Worm (Caenorhabditis elegans) whole organism, L4 larva: ENCODE results near the gene spt-5.

ENCODE experiments used
- D1046.2 ChIP-seq: fragments of 200-800 bp; sonication (Bioruptor generic); IDR thresholded peaks from 2 replicates; pipeline ENCODE4 v1.3.6; 2022; ENCODE audit warnings: missing genetic modification characterization, missing compliant biosample characterization
- F44E2.7 ChIP-seq: fragments of 200-800 bp; sonication (Bioruptor generic); IDR thresholded peaks from 2 replicates; pipeline ENCODE4 v2.1.2; 2022; ENCODE audit warnings: missing genetic modification characterization, missing compliant biosample characterization
- R02D3.7 ChIP-seq: fragments of 150-350 bp; sonication (generic microtip); optimal IDR thresholded peaks from 3 replicates; lab custom pipeline; 2014; ENCODE audit warnings: missing biosample characterization, missing genetic modification characterization
- T20F7.1 ChIP-seq: fragments of 200-800 bp; sonication (Bioruptor generic); optimal IDR thresholded peaks from 2 replicates; lab custom pipeline; 2018; ENCODE audit warnings: mild to moderate bottlenecking, missing genetic modification characterization, missing compliant biosample characterization
- T26A8.4 ChIP-seq: fragments of 200-800 bp; sonication (Bioruptor generic); IDR thresholded peaks from 2 replicates; pipeline ENCODE4 v1.3.6; 2022; ENCODE audit warnings: missing genetic modification characterization, missing compliant biosample characterization
- Y105C5A.15 ChIP-seq: fragments of 200-800 bp; sonication (Bioruptor generic); IDR thresholded peaks from 2 replicates; pipeline ENCODE4 v1.3.6; 2022; ENCODE audit warnings: missing genetic modification characterization, missing compliant biosample characterization
- Y5F2A.4 ChIP-seq: fragments of 200-800 bp; sonication (Bioruptor generic); optimal IDR thresholded peaks from 2 replicates; lab custom pipeline; 2018; ENCODE audit warnings: mild to moderate bottlenecking, missing genetic modification characterization, missing compliant biosample characterization
- aha-1 ChIP-seq: fragments of 150-350 bp; peaks from one replicate; lab custom pipeline; 2014; ENCODE audit warnings: missing biosample characterization, missing genetic modification characterization
- aly-2 ChIP-seq: sonication (generic microtip); optimal IDR thresholded peaks from 2 replicates; lab custom pipeline; 2018; ENCODE audit warnings: missing biosample characterization, missing genetic modification characterization
- ceh-44 ChIP-seq: fragments of 200-800 bp; sonication (Bioruptor generic); IDR thresholded peaks from 2 replicates; pipeline ENCODE4 v1.3.6; 2022; ENCODE audit warnings: missing genetic modification reagents, missing genetic modification characterization, missing compliant biosample characterization
- ceh-62 ChIP-seq: sonication (generic microtip); optimal IDR thresholded peaks from 2 replicates; lab custom pipeline; 2017; ENCODE audit warnings: missing biosample characterization, missing genetic modification characterization
- ceh-82 ChIP-seq: sonication (generic microtip); optimal IDR thresholded peaks from 2 replicates; lab custom pipeline; 2017; ENCODE audit warnings: missing biosample characterization, missing genetic modification characterization
- dmd-6 ChIP-seq: fragments of 200-800 bp; sonication (Bioruptor generic); IDR thresholded peaks from 2 replicates; pipeline ENCODE4 v1.3.6; 2022; ENCODE audit warnings: missing genetic modification reagents, missing genetic modification characterization, missing compliant biosample characterization
- dmd-9 ChIP-seq: fragments of 200-800 bp; sonication (Bioruptor generic); IDR thresholded peaks from 2 replicates; pipeline ENCODE4 v1.3.6; 2022; ENCODE audit warnings: missing genetic modification reagents, missing genetic modification characterization, missing compliant biosample characterization
- dpl-1 ChIP-seq: fragments of 150-350 bp; optimal IDR thresholded peaks from 2 replicates; lab custom pipeline; 2014; ENCODE audit warnings: missing biosample characterization, missing genetic modification reagents, missing genetic modification characterization
- egl-43 ChIP-seq: fragments of 200-800 bp; sonication (Bioruptor generic); IDR thresholded peaks from 2 replicates; pipeline ENCODE4 v1.3.6; 2022; ENCODE audit warnings: missing genetic modification reagents, missing genetic modification characterization, missing compliant biosample characterization
- fkh-10 ChIP-seq: fragments of 150-350 bp; optimal IDR thresholded peaks from 2 replicates; lab custom pipeline; 2014; ENCODE audit warnings: missing biosample characterization, missing genetic modification reagents, missing genetic modification characterization
- hif-1 ChIP-seq, 2 experiments: sonication (generic microtip); optimal IDR thresholded peaks; 2 replicates each; lab custom pipeline; 2016 to 2017; ENCODE audit warnings: missing compliant biosample characterization in 2 of 2, missing genetic modification characterization in 2 of 2, missing genetic modification reagents in 2 of 2, missing genotype in 2 of 2, mild to moderate bottlenecking in 1 of 2
- hlh-30 ChIP-seq: sonication (generic microtip); optimal IDR thresholded peaks from 2 replicates; lab custom pipeline; 2017; ENCODE audit warnings: antibody characterized with exemption, mild to moderate bottlenecking, missing genetic modification characterization, missing compliant biosample characterization; ENCODE audit not compliant: insufficient read depth
- jun-1 ChIP-seq: fragments of 150-350 bp; optimal IDR thresholded peaks from 2 replicates; lab custom pipeline; 2014; ENCODE audit warnings: missing biosample characterization, missing genetic modification reagents, missing genetic modification characterization
- lin-1 ChIP-seq: fragments of 200-800 bp; sonication (Bioruptor generic); IDR thresholded peaks from 2 replicates; pipeline ENCODE4 v1.3.6; 2022; ENCODE audit warnings: missing genetic modification reagents, missing genetic modification characterization, missing compliant biosample characterization
- lsy-2 ChIP-seq, 2 experiments: fragments of 150-350 bp in 1 of 2; sonication (generic microtip) in 1 of 2; optimal IDR thresholded peaks; 2 replicates each; lab custom pipeline; 2014 to 2017; ENCODE audit warnings: missing biosample characterization in 2 of 2, missing genetic modification characterization in 2 of 2
- madf-5 ChIP-seq, 2 experiments: fragments of 200-800 bp; sonication (Bioruptor generic); IDR thresholded peaks; 2 replicates each; pipeline ENCODE4 v1.3.6; 2022; ENCODE audit warnings: missing compliant biosample characterization in 2 of 2, missing genetic modification characterization in 2 of 2
- mdt-29 ChIP-seq: fragments of 200-800 bp; sonication (Bioruptor generic); IDR thresholded peaks from 2 replicates; pipeline ENCODE4 v1.3.6; 2022; ENCODE audit warnings: missing genetic modification reagents, missing genetic modification characterization, missing compliant biosample characterization
- mxl-2 ChIP-seq: fragments of 200-800 bp; sonication (Bioruptor generic); conservative IDR thresholded peaks from 2 replicates; pipeline ENCODE4 v1.3.6; 2022; ENCODE audit warnings: missing genetic modification reagents, missing genetic modification characterization, missing compliant biosample characterization
- nhr-10 ChIP-seq: fragments of 150-350 bp; optimal IDR thresholded peaks from 2 replicates; lab custom pipeline; 2014; ENCODE audit warnings: missing biosample characterization, missing genetic modification characterization
- nhr-102 ChIP-seq: sonication (generic microtip); optimal IDR thresholded peaks from 2 replicates; lab custom pipeline; 2016; ENCODE audit warnings: mild to moderate bottlenecking, missing genetic modification characterization, moderate library complexity, missing compliant biosample characterization
- nhr-111 ChIP-seq: fragments of 200-800 bp; sonication (Bioruptor generic); optimal IDR thresholded peaks from 2 replicates; lab custom pipeline; 2018; ENCODE audit warnings: mild to moderate bottlenecking, missing genetic modification characterization, missing compliant biosample characterization
- nhr-25 ChIP-seq: sonication (generic microtip); optimal IDR thresholded peaks from 2 replicates; lab custom pipeline; 2017; ENCODE audit warnings: missing genetic modification characterization, mild to moderate bottlenecking, missing compliant biosample characterization, antibody characterized with exemption, moderate library complexity, borderline replicate concordance; ENCODE audit not compliant: insufficient read depth
- nhr-28 ChIP-seq: fragments of 150-350 bp; optimal IDR thresholded peaks from 2 replicates; lab custom pipeline; 2014; ENCODE audit warnings: missing biosample characterization, missing genetic modification characterization
- pha-4 ChIP-seq, 2 experiments: fragments of 150-350 bp in 1 of 2; fragments of 200-800 bp in 1 of 2; sonication (Bioruptor generic) in 1 of 2; IDR thresholded peaks in 1 of 2; optimal IDR thresholded peaks in 1 of 2; 2 replicates each; pipeline versions ENCODE4 v1.3.6 to Lab custom; 2014 to 2022; ENCODE audit warnings: missing genetic modification characterization in 2 of 2, missing genetic modification reagents in 2 of 2, missing biosample characterization in 1 of 2, missing compliant biosample characterization in 1 of 2
- skn-1 ChIP-seq: fragments of 150-350 bp; optimal IDR thresholded peaks from 2 replicates; lab custom pipeline; 2014; ENCODE audit warnings: missing biosample characterization, missing genetic modification characterization
- snpc-4 ChIP-seq: fragments of 150-350 bp; optimal IDR thresholded peaks from 2 replicates; lab custom pipeline; 2014; ENCODE audit warnings: missing biosample characterization, missing genetic modification characterization
- spr-1 ChIP-seq: sonication (generic microtip); optimal IDR thresholded peaks from 2 replicates; lab custom pipeline; 2016; ENCODE audit warnings: mild to moderate bottlenecking, missing genetic modification characterization, missing compliant biosample characterization
- spr-3 ChIP-seq: fragments of 200-800 bp; sonication (Bioruptor generic); optimal IDR thresholded peaks from 2 replicates; lab custom pipeline; 2018; ENCODE audit warnings: mild to moderate bottlenecking, missing genetic modification characterization, missing compliant biosample characterization
- unc-130 ChIP-seq: sonication (generic microtip); optimal IDR thresholded peaks from 2 replicates; lab custom pipeline; 2016; ENCODE audit warnings: missing genetic modification reagents, missing genetic modification characterization, missing compliant biosample characterization
- unc-39 ChIP-seq: sonication (generic microtip); optimal IDR thresholded peaks from 2 replicates; lab custom pipeline; 2017; ENCODE audit warnings: missing biosample characterization, missing genetic modification characterization
- unc-62 ChIP-seq, 3 experiments: fragments of 150-350 bp in 1 of 3; sonication (generic microtip); optimal IDR thresholded peaks in 2 of 3; peaks in 1 of 3; 1 replicate in 1 of 3; 2 replicates in 2 of 3; lab custom pipeline; 2014 to 2017; ENCODE audit warnings: missing biosample characterization in 3 of 3, missing genetic modification characterization in 3 of 3, missing genetic modification reagents in 3 of 3, missing genotype in 1 of 3
- zip-11 ChIP-seq: fragments of 200-800 bp; sonication (Bioruptor generic); IDR thresholded peaks from 2 replicates; pipeline ENCODE4 v1.3.6; 2022; ENCODE audit warnings: missing genetic modification characterization, missing compliant biosample characterization
- zip-2 ChIP-seq: fragments of 150-350 bp; optimal IDR thresholded peaks from 2 replicates; lab custom pipeline; 2014; ENCODE audit warnings: missing biosample characterization, missing genetic modification characterization

spt-5 gene

ce11 chrIV:12078907-12079523 lies 27.7 kb downstream of the spt-5 start, which contains the start of gene lex-1 (continued):
- no peak for TF ChIP-seq zip-11 (GFP tag; lab: Robert Waterston, UW)
- TF ChIP-seq aly-2 (tag; lab: Kevin White, UChicago), result no peak
- no peak for TF ChIP-seq madf-5 (GFP tag; IDR thresholded peaks at IDR 0.05; lab: Robert Waterston, UW)
- no peak for TF ChIP-seq snpc-4 (tag; lab: Kevin White, UChicago)
- TF ChIP-seq skn-1 (tag; lab: Kevin White, UChicago), result no peak
- no peak for TF ChIP-seq T26A8.4
- no peak for TF ChIP-seq Y5F2A.4 (GFP tag; lab: Kevin White, UChicago)
- no peak for TF ChIP-seq mxl-2 (GFP tag; lab: Robert Waterston, UW)
- no peak for TF ChIP-seq egl-43 (GFP tag; lab: Robert Waterston, UW)
- TF ChIP-seq nhr-10 (tag; lab: Kevin White, UChicago), result no peak
- TF ChIP-seq Y105C5A.15, result no peak
- peak in 1 of 2 experiments; percentile 1 for TF ChIP-seq hif-1 (tag; optimal IDR thresholded peaks at IDR 0.05; lab: Kevin White, UChicago)
- TF ChIP-seq zip-2 (tag; lab: Kevin White, UChicago), result no peak
- peak; percentile 90 for TF ChIP-seq hlh-30
- no peak for TF ChIP-seq spr-1 (tag; lab: Kevin White, UChicago)
- no peak for TF ChIP-seq jun-1 (tag; lab: Kevin White, UChicago)
- TF ChIP-seq lsy-2 (tag; optimal IDR thresholded peaks at IDR 0.05; lab: Kevin White, UChicago), result peak in 1 of 2 experiments; percentile 64
- no peak for TF ChIP-seq ceh-62 (tag; lab: Kevin White, UChicago)
- no peak for TF ChIP-seq D1046.2 (GFP tag; lab: Robert Waterston, UW)
- no peak for TF ChIP-seq spr-3 (GFP tag; lab: Kevin White, UChicago)
- no peak for TF ChIP-seq ceh-82 (tag; lab: Kevin White, UChicago)
- no peak for TF ChIP-seq lin-1 (GFP tag; lab: Robert Waterston, UW)
- no peak for TF ChIP-seq unc-39 (tag; lab: Kevin White, UChicago)
- no peak for TF ChIP-seq mdt-29 (GFP tag; lab: Robert Waterston, UW)
- peak; percentile 19 for TF ChIP-seq nhr-28 (tag; lab: Kevin White, UChicago)
- TF ChIP-seq nhr-25 (tag; lab: Kevin White, UChicago), result no peak
- TF ChIP-seq F44E2.7 (GFP tag; lab: Robert Waterston, UW), result no peak
- no peak for TF ChIP-seq fkh-10 (GFP tag; lab: Kevin White, UChicago)
- TF ChIP-seq dpl-1 (GFP tag; lab: Kevin White, UChicago), result peak; percentile 69
- no peak for TF ChIP-seq dmd-6
- no peak for TF ChIP-seq unc-130
- no peak for TF ChIP-seq R02D3.7 (tag; lab: Kevin White, UChicago)
- no peak for TF ChIP-seq T20F7.1
- no peak for TF ChIP-seq ceh-44 (GFP tag; lab: Robert Waterston, UW)
- TF ChIP-seq, all 104 proteins: peak for 10

- TF ChIP-seq unc-62 (GFP tag; optimal IDR thresholded peaks at IDR 0.05 in 1 of 2; lab: Kevin White, UChicago) (peak in 1 of 2 experiments; percentile 63), unc-62 (tag; optimal IDR thresholded peaks at IDR 0.05; lab: Kevin White, UChicago) (no peak), nhr-111 (no peak), nhr-102 (tag; lab: Kevin White, UChicago) (no peak), zip-2 (tag; lab: Kevin White, UChicago) (no peak), ceh-44 (GFP tag; lab: Robert Waterston, UW) (no peak)
Measured at ce11 chrIV:12080807-12081206, 29.5 kb downstream of the spt-5 start.

ce11 chrIV:12084178-12084577 lies 32.9 kb downstream of the spt-5 start, which contains the start of gene repo-1:
Gene repo-1 (plus strand): TSS chrIV:12084478.
- TF ChIP-seq dmd-9 (GFP tag; lab: Robert Waterston, UW), result no peak
- peak; percentile 71 for TF ChIP-seq aha-1 (tag; lab: Kevin White, UChicago)
- 0 out of 2 replicates have a peak, but pooled peaks have one; percentile 11 for TF ChIP-seq pha-4 (GFP tag; IDR thresholded peaks at IDR 0.05; lab: Robert Waterston, UW)
- no peak for TF ChIP-seq pha-4 (tag; optimal IDR thresholded peaks at IDR 0.05; lab: Kevin White, UChicago)
